Worm (Caenorhabditis elegans) whole organism, late embryonic: ENCODE results near the gene srb-18.

Experiments
- C08G9.2 ChIP-seq: sonication (generic microtip); optimal IDR thresholded peaks from 2 replicates; lab custom pipeline; 2016; ENCODE audit warnings: mild to moderate bottlenecking, missing genetic modification characterization, moderate library complexity, missing compliant biosample characterization
- K02D7.2 ChIP-seq: sonication (generic microtip); optimal IDR thresholded peaks from 2 replicates; lab custom pipeline; 2017; ENCODE audit warnings: mild to moderate bottlenecking, missing genetic modification characterization, missing compliant biosample characterization
- Y22D7AL.16 ChIP-seq: sonication (generic microtip); optimal IDR thresholded peaks from 2 replicates; lab custom pipeline; 2016; ENCODE audit warnings: missing genetic modification characterization, missing compliant biosample characterization
- ceh-14 ChIP-seq: sonication (generic microtip); optimal IDR thresholded peaks from 2 replicates; lab custom pipeline; 2016; ENCODE audit warnings: missing genotype, missing genetic modification characterization, missing compliant biosample characterization
- ceh-18 ChIP-seq: sonication (generic microtip); optimal IDR thresholded peaks from 2 replicates; lab custom pipeline; 2016; ENCODE audit warnings: missing genetic modification characterization, missing compliant biosample characterization
- ceh-2 ChIP-seq: sonication (generic microtip); optimal IDR thresholded peaks from 2 replicates; lab custom pipeline; 2016; ENCODE audit warnings: missing genotype, missing genetic modification characterization, missing compliant biosample characterization
- ceh-24 ChIP-seq: sonication (generic microtip); optimal IDR thresholded peaks from 2 replicates; lab custom pipeline; 2016; ENCODE audit warnings: mild to moderate bottlenecking, missing genetic modification characterization, missing compliant biosample characterization
- ceh-30 ChIP-seq: fragments of 150-350 bp; optimal IDR thresholded peaks from 2 replicates; lab custom pipeline; 2014; ENCODE audit warnings: missing biosample characterization, missing genetic modification characterization
- ceh-31 ChIP-seq: sonication (generic microtip); optimal IDR thresholded peaks from 2 replicates; lab custom pipeline; 2016; ENCODE audit warnings: missing genetic modification characterization, missing compliant biosample characterization
- ceh-34 ChIP-seq: sonication (generic microtip); optimal IDR thresholded peaks from 2 replicates; lab custom pipeline; 2016; ENCODE audit warnings: mild to moderate bottlenecking, missing genetic modification characterization, missing compliant biosample characterization
- ceh-45 ChIP-seq: fragments of 200-800 bp; sonication (Bioruptor generic); IDR thresholded peaks from 2 replicates; pipeline ENCODE4 v1.3.6; 2022; ENCODE audit warnings: missing genetic modification reagents, missing genetic modification characterization, missing compliant biosample characterization
- ceh-6 ChIP-seq: fragments of 200-800 bp; sonication (Bioruptor generic); optimal IDR thresholded peaks from 2 replicates; lab custom pipeline; 2018; ENCODE audit warnings: mild to moderate bottlenecking, missing genetic modification characterization, missing compliant biosample characterization
- dmd-4 ChIP-seq: sonication (generic microtip); optimal IDR thresholded peaks from 2 replicates; lab custom pipeline; 2016; ENCODE audit warnings: borderline replicate concordance, missing genetic modification characterization, missing compliant biosample characterization
- dve-1 ChIP-seq: sonication (generic microtip); optimal IDR thresholded peaks from 2 replicates; lab custom pipeline; 2017; ENCODE audit warnings: antibody characterized with exemption, mild to moderate bottlenecking, missing genetic modification characterization, missing compliant biosample characterization
- elt-2 ChIP-seq: sonication (generic microtip); optimal IDR thresholded peaks from 2 replicates; lab custom pipeline; 2016; ENCODE audit warnings: missing genetic modification reagents, missing genetic modification characterization, missing compliant biosample characterization
- eyg-1 ChIP-seq: sonication (generic microtip); optimal IDR thresholded peaks from 2 replicates; lab custom pipeline; 2016; ENCODE audit warnings: missing genotype, missing genetic modification characterization, missing compliant biosample characterization
- fkh-6 ChIP-seq: sonication (generic microtip); optimal IDR thresholded peaks from 2 replicates; lab custom pipeline; 2016; ENCODE audit warnings: missing genetic modification characterization, missing compliant biosample characterization
- gmeb-2 ChIP-seq: sonication (generic microtip); optimal IDR thresholded peaks from 2 replicates; lab custom pipeline; 2016; ENCODE audit warnings: missing genetic modification characterization, inconsistent platforms, missing compliant biosample characterization
- hlh-15 ChIP-seq: sonication (generic microtip); optimal IDR thresholded peaks from 2 replicates; lab custom pipeline; 2016; ENCODE audit warnings: missing genetic modification characterization, missing compliant biosample characterization
- hlh-30 ChIP-seq: sonication (generic microtip); optimal IDR thresholded peaks from 2 replicates; lab custom pipeline; 2017; ENCODE audit warnings: antibody characterized with exemption, missing genetic modification characterization, missing compliant biosample characterization; ENCODE audit not compliant: insufficient read depth
- hlh-8 ChIP-seq: sonication (generic microtip); optimal IDR thresholded peaks from 2 replicates; lab custom pipeline; 2016; ENCODE audit warnings: missing genotype, missing genetic modification characterization, missing compliant biosample characterization
- lim-6 ChIP-seq: sonication (generic microtip); optimal IDR thresholded peaks from 2 replicates; lab custom pipeline; 2016; ENCODE audit warnings: missing genetic modification characterization, missing compliant biosample characterization
- madf-2 ChIP-seq: sonication (generic microtip); optimal IDR thresholded peaks from 2 replicates; lab custom pipeline; 2017; ENCODE audit warnings: missing genetic modification characterization, missing compliant biosample characterization
- mec-3 ChIP-seq: sonication (generic microtip); optimal IDR thresholded peaks from 2 replicates; lab custom pipeline; 2016; ENCODE audit warnings: borderline replicate concordance, missing genetic modification characterization, missing compliant biosample characterization
- nhr-11 ChIP-seq: fragments of 150-350 bp; optimal IDR thresholded peaks from 2 replicates; lab custom pipeline; 2014; ENCODE audit warnings: missing biosample characterization, missing genetic modification characterization
- nhr-232 ChIP-seq: sonication (generic microtip); optimal IDR thresholded peaks from 2 replicates; lab custom pipeline; 2016; ENCODE audit warnings: missing genetic modification characterization, missing compliant biosample characterization
- npax-4 ChIP-seq: sonication (generic microtip); optimal IDR thresholded peaks from 2 replicates; lab custom pipeline; 2016; ENCODE audit warnings: missing genetic modification characterization, missing compliant biosample characterization
- odd-2 ChIP-seq: sonication (generic microtip); optimal IDR thresholded peaks from 2 replicates; lab custom pipeline; 2017; ENCODE audit warnings: antibody characterized with exemption, mild to moderate bottlenecking, missing genetic modification characterization, missing compliant biosample characterization
- pat-9 ChIP-seq: fragments of 200-800 bp; sonication (Bioruptor generic); optimal IDR thresholded peaks from 2 replicates; lab custom pipeline; 2018; ENCODE audit warnings: mild to moderate bottlenecking, missing genetic modification characterization, moderate library complexity, missing compliant biosample characterization
- pha-4 ChIP-seq: fragments of 150-350 bp; optimal IDR thresholded peaks from 2 replicates; lab custom pipeline; 2018; ENCODE audit warnings: missing biosample characterization, missing genetic modification reagents, missing genetic modification characterization
- rnt-1 ChIP-seq: sonication (generic microtip); optimal IDR thresholded peaks from 2 replicates; lab custom pipeline; 2016; ENCODE audit warnings: missing genetic modification characterization, missing compliant biosample characterization
- sdc-2 ChIP-seq: sonication (generic microtip); optimal IDR thresholded peaks from 2 replicates; lab custom pipeline; 2016; ENCODE audit warnings: missing genotype, missing genetic modification characterization, missing compliant biosample characterization
- sox-2 ChIP-seq: fragments of 200-800 bp; sonication (Bioruptor generic); IDR thresholded peaks from 2 replicates; pipeline ENCODE4 v1.3.6; 2022; ENCODE audit warnings: missing genetic modification reagents, missing genetic modification characterization, missing compliant biosample characterization
- sox-4 ChIP-seq: sonication (generic microtip); optimal IDR thresholded peaks from 2 replicates; lab custom pipeline; 2017; ENCODE audit warnings: mild to moderate bottlenecking, missing genetic modification characterization, inconsistent platforms, missing compliant biosample characterization
- syd-9 ChIP-seq: sonication (generic microtip); optimal IDR thresholded peaks from 2 replicates; lab custom pipeline; 2016; ENCODE audit warnings: mild to moderate bottlenecking, missing genetic modification characterization, moderate library complexity, missing compliant biosample characterization
- ttx-3 ChIP-seq: sonication (generic microtip); optimal IDR thresholded peaks from 2 replicates; lab custom pipeline; 2016; ENCODE audit warnings: missing genetic modification reagents, missing genetic modification characterization, missing compliant biosample characterization
- unc-3 ChIP-seq, 2 experiments: fragments of 200-800 bp in 1 of 2; sonication (Bioruptor generic) in 1 of 2; sonication (generic microtip) in 1 of 2; conservative IDR thresholded peaks in 1 of 2; optimal IDR thresholded peaks in 1 of 2; 2 replicates each; pipeline versions ENCODE4 v1.3.6 to Lab custom; 2016 to 2022; ENCODE audit warnings: missing compliant biosample characterization in 2 of 2, missing genetic modification characterization in 2 of 2, missing genetic modification reagents in 1 of 2
- unc-55 ChIP-seq: sonication (generic microtip); optimal IDR thresholded peaks from 2 replicates; lab custom pipeline; 2017; ENCODE audit warnings: missing biosample characterization, missing genetic modification reagents, missing genetic modification characterization
- unc-86 ChIP-seq: sonication (generic microtip); optimal IDR thresholded peaks from 2 replicates; lab custom pipeline; 2016; ENCODE audit warnings: missing genetic modification characterization, missing compliant biosample characterization
- zip-5 ChIP-seq: sonication (generic microtip); optimal IDR thresholded peaks from 2 replicates; lab custom pipeline; 2016; ENCODE audit warnings: missing genetic modification characterization, missing compliant biosample characterization
- ztf-16 ChIP-seq: sonication (generic microtip); optimal IDR thresholded peaks from 2 replicates; lab custom pipeline; 2017; ENCODE audit warnings: missing genetic modification characterization, missing compliant biosample characterization

srb-18 gene

DNA sequence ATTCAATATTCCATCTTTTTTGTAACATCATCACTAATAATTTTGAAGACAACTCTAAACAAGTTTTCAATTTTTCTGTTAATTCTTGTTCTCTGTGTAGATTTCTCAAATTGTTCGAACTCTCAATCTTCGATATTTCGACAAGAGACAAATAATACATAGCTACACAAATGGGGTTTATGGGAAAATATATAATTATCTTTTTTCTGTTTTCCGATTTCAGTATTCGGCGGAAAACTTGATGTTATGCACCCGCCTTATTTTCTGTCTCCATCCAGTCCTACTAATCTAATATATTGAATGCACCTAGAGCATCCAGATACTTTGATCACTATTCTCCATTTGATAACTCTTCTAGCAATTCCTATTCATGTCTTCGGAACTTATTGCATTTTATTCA is 24.0 kb downstream of the srb-18 start, which contains the start of gene srh-268:
TSS of gene srh-268 (plus strand) at position 301 of the 400 bp plus-strand sequence.
- no peak for TF ChIP-seq ceh-45
- TF ChIP-seq syd-9 (tag; lab: Kevin White, UChicago): no peak
- no peak for TF ChIP-seq ceh-14
- no peak for TF ChIP-seq sox-2 (GFP tag; lab: Robert Waterston, UW)
- no peak for TF ChIP-seq ztf-16
- TF ChIP-seq unc-3 (GFP tag; conservative IDR thresholded peaks at IDR 0.05; lab: Robert Waterston, UW): no peak
- TF ChIP-seq unc-3 (tag; optimal IDR thresholded peaks at IDR 0.05; lab: Kevin White, UChicago): no peak
- TF ChIP-seq eyg-1 (tag; lab: Kevin White, UChicago): no peak
- no peak for TF ChIP-seq ceh-6 (GFP tag; lab: Kevin White, UChicago)
- TF ChIP-seq C08G9.2 (tag; lab: Kevin White, UChicago): no peak
- no peak for TF ChIP-seq rnt-1 (tag; lab: Kevin White, UChicago)
- no peak for TF ChIP-seq unc-55 (GFP tag; lab: Kevin White, UChicago)
- TF ChIP-seq npax-4 (tag; lab: Kevin White, UChicago): no peak
- no peak for TF ChIP-seq ceh-18 (tag; lab: Kevin White, UChicago)
- TF ChIP-seq ceh-30: no peak
- no peak for TF ChIP-seq madf-2 (tag; lab: Kevin White, UChicago)
- no peak for TF ChIP-seq gmeb-2 (tag; lab: Kevin White, UChicago)
- TF ChIP-seq hlh-30 (tag; lab: Kevin White, UChicago): no peak
- TF ChIP-seq ceh-24 (tag; lab: Kevin White, UChicago): no peak
- TF ChIP-seq zip-5 (tag; lab: Kevin White, UChicago): no peak

DNA sequence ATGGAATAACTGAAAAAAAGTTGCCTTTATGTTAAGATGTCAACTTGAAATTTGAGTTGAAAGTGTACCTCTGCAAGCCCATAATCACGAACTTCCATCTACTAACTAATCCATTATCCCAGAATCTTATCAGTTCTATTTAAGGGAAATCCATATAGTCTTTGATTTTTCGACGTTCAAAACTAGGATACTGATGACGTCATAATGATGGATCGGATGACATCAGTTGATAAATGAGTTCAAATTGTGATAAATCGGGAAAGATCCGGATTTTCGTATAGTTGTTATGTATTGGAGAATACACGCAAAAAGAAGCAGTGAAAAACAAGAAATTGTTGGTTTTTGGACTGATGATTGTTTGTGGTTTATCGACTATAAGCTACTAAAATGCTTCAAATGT is 28.7 kb downstream of the srb-18 start:
- no peak for TF ChIP-seq hlh-15
- no peak for TF ChIP-seq elt-2 (tag; lab: Kevin White, UChicago)
- TF ChIP-seq dve-1: no peak
- no peak for TF ChIP-seq unc-86
- TF ChIP-seq pat-9 (tag; lab: Kevin White, UChicago): no peak
- no peak for TF ChIP-seq rnt-1 (tag; lab: Kevin White, UChicago)
- TF ChIP-seq unc-3 (GFP tag; conservative IDR thresholded peaks at IDR 0.05; lab: Robert Waterston, UW): no peak
- no peak for TF ChIP-seq unc-3 (tag; optimal IDR thresholded peaks at IDR 0.05; lab: Kevin White, UChicago)
- no peak for TF ChIP-seq dmd-4 (tag; lab: Kevin White, UChicago)
- TF ChIP-seq fkh-6 (tag; lab: Kevin White, UChicago): no peak
- TF ChIP-seq lim-6 (tag; lab: Kevin White, UChicago): no peak
- no peak for TF ChIP-seq nhr-232 (tag; lab: Kevin White, UChicago)
- TF ChIP-seq ceh-2 (tag; lab: Kevin White, UChicago): no peak

DNA sequence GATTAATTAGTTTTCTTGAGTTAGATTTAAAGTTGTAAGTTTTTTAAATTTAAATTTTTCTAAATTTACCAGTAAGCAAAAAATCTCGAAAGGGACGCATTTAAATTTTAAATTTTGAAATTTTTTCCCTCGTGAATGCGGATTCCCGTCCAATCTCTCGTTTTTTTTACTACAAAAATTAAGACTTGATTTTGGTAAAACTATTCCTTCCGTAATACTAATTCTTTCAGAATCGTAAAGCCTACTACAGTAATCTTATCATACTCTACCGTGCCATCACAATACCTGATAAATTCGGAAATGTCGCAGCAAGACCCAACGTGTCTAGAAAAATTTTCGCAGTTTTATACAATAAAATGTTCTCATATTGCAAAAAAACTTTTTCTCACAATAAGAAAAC is 30.1 kb downstream of the srb-18 start, which contains the start of the genes C54F6.19 and nhx-3:
TSS of gene C54F6.19 (plus strand) at position 301 of the 400 bp plus-strand sequence.
TSS of gene nhx-3 (minus strand) at position 337 of the 400 bp plus-strand sequence.
- no peak for TF ChIP-seq ceh-18 (tag; lab: Kevin White, UChicago)
- no peak for TF ChIP-seq hlh-8
- TF ChIP-seq ceh-45: no peak
- TF ChIP-seq K02D7.2: no peak
- TF ChIP-seq sdc-2: no peak
- TF ChIP-seq lim-6 (tag; lab: Kevin White, UChicago): no peak
- no peak for TF ChIP-seq ttx-3
- no peak for TF ChIP-seq pha-4 (tag; lab: Kevin White, UChicago)

DNA sequence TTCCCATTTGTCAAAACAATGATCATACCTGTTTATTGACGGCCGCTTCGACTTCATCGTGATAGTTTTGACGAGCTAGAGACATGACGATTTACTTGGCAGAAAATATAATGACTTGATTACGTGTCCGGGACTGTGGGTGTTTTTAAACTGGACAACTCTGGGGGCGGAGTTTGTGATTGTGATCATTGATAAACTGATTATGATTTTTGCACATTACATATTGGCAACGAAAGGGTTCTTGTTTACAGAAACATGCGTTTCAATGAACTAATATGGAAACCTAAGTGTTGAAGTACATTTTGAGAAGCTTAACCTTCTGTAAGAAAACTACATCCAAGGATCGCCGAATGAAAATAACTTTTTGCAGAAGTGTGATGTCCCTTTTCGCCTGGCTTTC is 32.4 kb downstream of the srb-18 start, which contains the start of gene ftn-1:
TSS of gene ftn-1 (minus strand) at position 101 of the 400 bp plus-strand sequence.
- TF ChIP-seq Y22D7AL.16 (no peak), gmeb-2 (tag; lab: Kevin White, UChicago) (no peak), sox-4 (tag; lab: Kevin White, UChicago) (no peak), ceh-34 (tag; lab: Kevin White, UChicago) (no peak), nhr-11 (tag; lab: Kevin White, UChicago) (no peak), C08G9.2 (tag; lab: Kevin White, UChicago) (no peak), pha-4 (tag; lab: Kevin White, UChicago) (no peak), mec-3 (tag; lab: Kevin White, UChicago) (no peak), odd-2 (tag; lab: Kevin White, UChicago) (no peak), sox-2 (GFP tag; lab: Robert Waterston, UW) (no peak), ceh-31 (tag; lab: Kevin White, UChicago) (no peak)
